Fruit fly (Drosophila melanogaster) S2 (cell line): ENCODE measurements around the gene Myc.

ENCODE experiments used
- CG8478 ChIP-seq: fragments of >200 bp; optimal IDR thresholded peaks from 2 replicates; lab custom pipeline; 2018
- CTCF ChIP-seq, 2 experiments: fragments of >200 bp; optimal IDR thresholded peaks; 2 replicates each; lab custom pipeline; 2018

dm6 chrX:3344439-3345308, 28.3 kb upstream of the Myc start:
- no peak for TF ChIP-seq CG8478
- TF ChIP-seq CTCF (optimal IDR thresholded peaks at IDR 0.05; lab: Kevin White, UChicago) = no peak
